Fruit fly (Drosophila melanogaster) whole organism, embryonic: ENCODE measurements around the gene CG5050.

ENCODE experiments used
- Atf6 ChIP-seq: fragments of 200-800 bp; sonication (Bioruptor generic); IDR thresholded peaks from 2 replicates; pipeline ENCODE4 v1.3.6; 2022; ENCODE audit warnings: missing biosample characterization, missing genetic modification characterization
- BtbVII ChIP-seq: fragments of 200-800 bp; sonication (Bioruptor generic); optimal IDR thresholded peaks from 3 replicates; lab custom pipeline; 2017; ENCODE audit warnings: missing biosample characterization, mild to moderate bottlenecking, missing genetic modification characterization
- CG10366 ChIP-seq: fragments of 200-800 bp; sonication (Bioruptor generic); IDR thresholded peaks from 2 replicates; pipeline ENCODE4 v1.3.6; 2022; ENCODE audit warnings: missing biosample characterization, missing genetic modification characterization
- CG12155 ChIP-seq: fragments of 200-800 bp; sonication (Bioruptor generic); optimal IDR thresholded peaks from 3 replicates; lab custom pipeline; 2016; ENCODE audit warnings: missing biosample characterization, missing genetic modification characterization
- CG12942 ChIP-seq: fragments of 200-800 bp; sonication (Bioruptor generic); optimal IDR thresholded peaks from 3 replicates; lab custom pipeline; 2016; ENCODE audit warnings: missing biosample characterization, missing genetic modification characterization
- CG13123 ChIP-seq: fragments of 200-800 bp; sonication (Bioruptor generic); optimal IDR thresholded peaks from 2 replicates; lab custom pipeline; 2016; ENCODE audit warnings: missing biosample characterization, missing genetic modification characterization
- CG13894 ChIP-seq: fragments of 200-800 bp; sonication (Bioruptor generic); optimal IDR thresholded peaks from 3 replicates; lab custom pipeline; 2018; ENCODE audit warnings: missing biosample characterization, mild to moderate bottlenecking, missing genetic modification characterization, moderate library complexity
- CG15269 ChIP-seq: fragments of 200-800 bp; sonication (Bioruptor generic); optimal IDR thresholded peaks from 2 replicates; lab custom pipeline; 2018; ENCODE audit warnings: missing biosample characterization, mild to moderate bottlenecking, missing genetic modification characterization, moderate library complexity
- CG15601 ChIP-seq: fragments of 200-800 bp; sonication (Bioruptor generic); optimal IDR thresholded peaks from 3 replicates; lab custom pipeline; 2019; ENCODE audit warnings: missing biosample characterization, mild to moderate bottlenecking, missing genetic modification characterization, moderate library complexity
- CG1603 ChIP-seq: fragments of 200-800 bp; sonication (Bioruptor generic); optimal IDR thresholded peaks from 2 replicates; lab custom pipeline; 2019; ENCODE audit warnings: missing biosample characterization, mild to moderate bottlenecking, missing genetic modification characterization, moderate library complexity
- CG17186 ChIP-seq: fragments of 200-800 bp; sonication (Bioruptor generic); optimal IDR thresholded peaks from 3 replicates; lab custom pipeline; 2017; ENCODE audit warnings: missing biosample characterization, missing genetic modification reagents, missing genetic modification characterization
- CG17829 ChIP-seq: fragments of 200-800 bp; optimal IDR thresholded peaks from 2 replicates; lab custom pipeline; 2019; ENCODE audit warnings: missing biosample characterization, mild to moderate bottlenecking, missing genetic modification characterization, moderate library complexity
- CG18599 ChIP-seq: fragments of 200-800 bp; sonication (Bioruptor generic); optimal IDR thresholded peaks from 3 replicates; lab custom pipeline; 2017; ENCODE audit warnings: missing biosample characterization, missing genetic modification characterization, mild to moderate bottlenecking, moderate library complexity, missing genetic modification reagents
- CG32532 ChIP-seq: fragments of 200-800 bp; sonication (Bioruptor generic); IDR thresholded peaks from 2 replicates; pipeline ENCODE4 v1.3.6; 2022; ENCODE audit warnings: missing biosample characterization, missing genetic modification characterization
- CG42726 ChIP-seq: fragments of 200-800 bp; sonication (Bioruptor generic); IDR thresholded peaks from 2 replicates; pipeline ENCODE4 v1.3.6; 2022; ENCODE audit warnings: missing biosample characterization, missing genetic modification characterization; ENCODE audit not compliant: partially characterized antibody
- CG4424 ChIP-seq: fragments of 200-800 bp; sonication (Bioruptor generic); optimal IDR thresholded peaks from 3 replicates; lab custom pipeline; 2016; ENCODE audit warnings: missing biosample characterization, missing genetic modification characterization
- CG5245 ChIP-seq: fragments of 200-800 bp; sonication (Bioruptor generic); optimal IDR thresholded peaks from 3 replicates; lab custom pipeline; 2016; ENCODE audit warnings: missing biosample characterization, missing genetic modification characterization
- CG6254 ChIP-seq: fragments of 200-800 bp; sonication (Bioruptor generic); optimal IDR thresholded peaks from 3 replicates; lab custom pipeline; 2017; ENCODE audit warnings: mild to moderate bottlenecking, missing biosample characterization, missing genetic modification reagents, missing genetic modification characterization
- CG6791 ChIP-seq: fragments of 200-800 bp; sonication (Bioruptor generic); IDR thresholded peaks from 3 replicates; pipeline ENCODE4 v1.3.6; 2022; ENCODE audit warnings: missing biosample characterization, missing genetic modification characterization; ENCODE audit not compliant: partially characterized antibody
- CG9797 ChIP-seq: fragments of 200-800 bp; sonication (Bioruptor generic); optimal IDR thresholded peaks from 3 replicates; lab custom pipeline; 2018; ENCODE audit warnings: missing biosample characterization, mild to moderate bottlenecking, missing genetic modification characterization
- CTCF ChIP-seq: fragments of 200-800 bp; sonication (Bioruptor generic); optimal IDR thresholded peaks from 2 replicates; lab custom pipeline; 2017; ENCODE audit warnings: missing biosample characterization, mild to moderate bottlenecking, missing genetic modification characterization, moderate library complexity
- Deaf1 ChIP-seq: fragments of 200-800 bp; optimal IDR thresholded peaks from 3 replicates; lab custom pipeline; 2019; ENCODE audit warnings: missing biosample characterization, mild to moderate bottlenecking, missing genetic modification characterization, moderate library complexity
- Dll ChIP-seq: fragments of 200-800 bp; sonication (Bioruptor generic); IDR thresholded peaks from 4 replicates; pipeline ENCODE4 v1.3.6; 2022; ENCODE audit warnings: missing biosample characterization, missing genetic modification characterization; ENCODE audit not compliant: partially characterized antibody
- E2f2 ChIP-seq: fragments of 200-800 bp; sonication (Bioruptor generic); IDR thresholded peaks from 2 replicates; pipeline ENCODE4 v1.3.6; 2022; ENCODE audit warnings: missing biosample characterization, missing genetic modification characterization
- Ets97D ChIP-seq: fragments of 200-800 bp; sonication (Bioruptor generic); optimal IDR thresholded peaks from 3 replicates; lab custom pipeline; 2016; ENCODE audit warnings: missing biosample characterization, missing genetic modification characterization
- HLH4C ChIP-seq: fragments of 200-800 bp; sonication (Bioruptor generic); IDR thresholded peaks from 3 replicates; pipeline ENCODE4 v1.3.6; 2022; ENCODE audit warnings: missing biosample characterization, missing genetic modification characterization; ENCODE audit not compliant: partially characterized antibody
- HmgZ ChIP-seq: fragments of 200-800 bp; sonication (Bioruptor generic); optimal IDR thresholded peaks from 2 replicates; lab custom pipeline; 2018; ENCODE audit warnings: missing biosample characterization, mild to moderate bottlenecking, missing genetic modification characterization
- Hmr ChIP-seq: fragments of 200-800 bp; sonication (Bioruptor generic); optimal IDR thresholded peaks from 3 replicates; lab custom pipeline; 2017; ENCODE audit warnings: mild to moderate bottlenecking, missing biosample characterization, missing genetic modification reagents, missing genetic modification characterization
- PHDP ChIP-seq: fragments of 200-800 bp; sonication (Bioruptor generic); optimal IDR thresholded peaks from 3 replicates; lab custom pipeline; 2018; ENCODE audit warnings: missing biosample characterization, mild to moderate bottlenecking, missing genetic modification characterization, moderate library complexity
- Ravus ChIP-seq: fragments of 200-800 bp; sonication (Bioruptor generic); IDR thresholded peaks from 2 replicates; pipeline ENCODE4 v1.3.6; 2022; ENCODE audit warnings: missing biosample characterization, missing genetic modification characterization
- Side ChIP-seq: fragments of 200-800 bp; sonication (Bioruptor generic); optimal IDR thresholded peaks from 2 replicates; lab custom pipeline; 2016; ENCODE audit warnings: missing biosample characterization, missing genetic modification characterization
- Ssrp ChIP-seq: fragments of 200-800 bp; sonication (Bioruptor generic); optimal IDR thresholded peaks from 2 replicates; lab custom pipeline; 2018; ENCODE audit warnings: missing biosample characterization, mild to moderate bottlenecking, missing genetic modification characterization, moderate library complexity
- Stat92E ChIP-seq, 3 experiments: fragments of >200 bp in 2 of 3; fragments of 200-800 bp in 1 of 3; sonication (Bioruptor generic) in 1 of 3; optimal IDR thresholded peaks; 2 replicates each; lab custom pipeline; 2017 to 2019; ENCODE audit warnings: missing biosample characterization in 3 of 3, missing genetic modification characterization in 3 of 3, mild to moderate bottlenecking in 1 of 3, moderate library complexity in 1 of 3
- ewg ChIP-seq: fragments of 200-800 bp; sonication (Bioruptor generic); optimal IDR thresholded peaks from 3 replicates; lab custom pipeline; 2017; ENCODE audit warnings: mild to moderate bottlenecking, missing biosample characterization, missing genetic modification reagents, missing genetic modification characterization
- exex ChIP-seq: fragments of 200-800 bp; sonication (Bioruptor generic); optimal IDR thresholded peaks from 4 replicates; lab custom pipeline; 2018; ENCODE audit warnings: missing biosample characterization, mild to moderate bottlenecking, missing genetic modification characterization, moderate library complexity
- eyg ChIP-seq: fragments of 200-800 bp; sonication (Bioruptor generic); optimal IDR thresholded peaks from 3 replicates; lab custom pipeline; 2016; ENCODE audit warnings: missing biosample characterization, missing genetic modification characterization
- grau ChIP-seq: fragments of 200-800 bp; optimal IDR thresholded peaks from 3 replicates; lab custom pipeline; 2019; ENCODE audit warnings: missing biosample characterization, mild to moderate bottlenecking, missing genetic modification characterization, moderate library complexity
- grn ChIP-seq: fragments of 200-800 bp; sonication (Bioruptor generic); optimal IDR thresholded peaks from 3 replicates; lab custom pipeline; 2017; ENCODE audit warnings: missing biosample characterization, missing genetic modification characterization
- hkb ChIP-seq, 2 experiments: fragments of 200-800 bp in 1 of 2; fragments of >200 bp in 1 of 2; sonication (Bioruptor generic) in 1 of 2; IDR thresholded peaks in 1 of 2; optimal IDR thresholded peaks in 1 of 2; 2 replicates each; pipeline versions ENCODE4 v1.3.6 to Lab custom; 2017 to 2022; ENCODE audit warnings: missing biosample characterization in 1 of 2, missing genetic modification characterization in 1 of 2
- inv ChIP-seq: fragments of 200-800 bp; sonication (Bioruptor generic); IDR thresholded peaks from 2 replicates; pipeline ENCODE4 v1.3.6; 2022; ENCODE audit warnings: missing biosample characterization, missing genetic modification characterization; ENCODE audit not compliant: partially characterized antibody
- onecut ChIP-seq: fragments of 200-800 bp; sonication (Bioruptor generic); IDR thresholded peaks from 2 replicates; pipeline ENCODE4 v1.3.6; 2022; ENCODE audit warnings: missing biosample characterization, missing genetic modification characterization
- repo ChIP-seq: fragments of 200-800 bp; sonication (Bioruptor generic); optimal IDR thresholded peaks from 2 replicates; lab custom pipeline; 2016; ENCODE audit warnings: missing biosample characterization, missing genetic modification characterization
- sens ChIP-seq: fragments of 200-800 bp; sonication (Bioruptor generic); peaks from one replicate; lab custom pipeline; 2016; ENCODE audit warnings: missing biosample characterization, missing genetic modification characterization
- ssp ChIP-seq: fragments of 200-800 bp; sonication (Bioruptor generic); IDR thresholded peaks from 2 replicates; pipeline ENCODE4 v1.3.6; 2022; ENCODE audit warnings: missing biosample characterization, missing genetic modification characterization
- ttk ChIP-seq: fragments of 200-800 bp; sonication (Bioruptor generic); IDR thresholded peaks from 2 replicates; pipeline ENCODE4 v2.1.2; 2022; ENCODE audit warnings: missing biosample characterization, missing genetic modification characterization
- vnd ChIP-seq: fragments of 200-800 bp; sonication (Bioruptor generic); IDR thresholded peaks from 3 replicates; pipeline ENCODE4 v1.3.6; 2022; ENCODE audit warnings: missing biosample characterization, missing genetic modification characterization; ENCODE audit not compliant: partially characterized antibody
- z ChIP-seq: fragments of 200-800 bp; sonication (Bioruptor generic); IDR thresholded peaks from 3 replicates; pipeline ENCODE4 v1.3.6; 2022; ENCODE audit warnings: missing biosample characterization, missing genetic modification characterization

The CG5050 gene

DNA sequence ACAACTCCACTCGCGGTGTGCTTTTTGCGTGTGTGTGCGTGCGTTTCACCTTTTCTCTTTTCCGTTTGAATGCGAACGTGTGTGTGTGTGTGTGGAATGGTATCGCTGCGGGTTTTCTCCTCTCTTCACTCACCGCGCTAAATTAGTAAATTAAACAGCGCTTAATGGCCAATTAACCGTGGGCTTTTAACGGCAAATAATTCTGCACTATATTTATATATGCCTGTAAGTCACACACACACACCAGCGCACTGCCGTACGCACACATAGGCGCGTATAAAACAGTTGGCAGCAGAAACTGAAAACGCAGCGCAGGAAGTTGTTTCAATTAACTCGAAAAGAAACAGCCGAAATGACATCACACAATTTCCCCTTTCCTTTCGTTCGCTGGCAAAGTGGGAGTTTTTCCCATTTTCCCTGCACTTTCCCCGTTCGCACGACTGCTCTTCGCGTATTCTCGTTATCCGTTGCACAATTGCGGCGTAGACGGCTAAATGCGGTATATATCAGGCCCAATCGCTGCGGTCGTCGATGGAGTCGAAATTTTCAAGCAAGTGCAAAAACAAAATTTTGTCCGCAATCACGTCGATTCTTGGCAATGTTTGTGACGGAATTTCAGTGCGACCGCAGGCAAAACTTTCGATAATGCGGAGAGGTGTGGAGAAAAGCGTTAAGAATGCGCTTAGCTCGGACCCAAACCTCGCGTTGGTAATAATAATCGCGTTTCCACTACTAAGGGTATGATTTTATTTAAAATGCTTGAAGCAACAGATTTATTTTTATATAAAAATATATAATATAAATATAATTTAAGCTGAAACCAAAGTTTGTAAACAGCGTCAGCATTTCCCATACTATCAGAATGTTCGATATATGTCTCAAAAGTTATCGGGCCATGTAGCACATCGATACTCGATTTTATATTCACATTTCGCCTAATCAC is 20.1 kb downstream of the CG5050 start, which contains the start of gene BicD (continued):
- TF ChIP-seq hkb (optimal IDR thresholded peaks at IDR 0.05; lab: Kevin White, UChicago): no peak
- TF ChIP-seq hkb (GFP tag; IDR thresholded peaks at IDR 0.05; lab: Robert Waterston, UW): peak; percentile 39
- TF ChIP-seq Hmr (GFP tag; lab: Kevin White, UChicago): peak; percentile 72
- peak; percentile 77 for TF ChIP-seq CG17186 (GFP tag; lab: Kevin White, UChicago)
- no peak for TF ChIP-seq CG4424
- no peak for TF ChIP-seq z (GFP tag; lab: Robert Waterston, UW)
- TF ChIP-seq CG13894 (tag; lab: Kevin White, UChicago): peak; percentile 51
- TF ChIP-seq Side: no peak
- TF ChIP-seq CG12942: no peak
- TF ChIP-seq CG17829: peak; percentile 68
- no peak for TF ChIP-seq Ssrp (tag; lab: Kevin White, UChicago)
- TF ChIP-seq CG18599 (GFP tag; lab: Kevin White, UChicago): peak; percentile 26
- peak; percentile 36 for TF ChIP-seq BtbVII (GFP tag; lab: Kevin White, UChicago)
- peak; percentile 94 for TF ChIP-seq exex (tag; lab: Kevin White, UChicago)
- peak; percentile 71 for TF ChIP-seq ssp (GFP tag; lab: Robert Waterston, UW)
- peak; percentile 35 for TF ChIP-seq CG1603 (tag; lab: Kevin White, UChicago)
- TF ChIP-seq CG9797 (GFP tag; lab: Kevin White, UChicago): peak; percentile 80
- no peak for TF ChIP-seq CG15269 (tag; lab: Kevin White, UChicago)
- TF ChIP-seq sens (GFP tag; lab: Kevin White, UChicago): peak; percentile 37
- peak; percentile 68 for TF ChIP-seq CG15601 (tag; lab: Kevin White, UChicago)
- 0 out of 2 replicates have a peak, but pooled peaks have one; percentile 4 for TF ChIP-seq onecut
- peak; percentile 73 for TF ChIP-seq HmgZ (tag; lab: Kevin White, UChicago)
- TF ChIP-seq E2f2 (GFP tag; lab: Robert Waterston, UW): peak; percentile 41; the same call in 1 of the 2 replicates
- peak; percentile 34 for TF ChIP-seq Deaf1 (tag; lab: Kevin White, UChicago)
- no peak for TF ChIP-seq eyg (GFP tag; lab: Kevin White, UChicago)
- peak; percentile 52; the same call in 2 of the 3 replicates for TF ChIP-seq vnd
- TF ChIP-seq Stat92E (GFP tag; optimal IDR thresholded peaks at IDR 0.05; lab: Kevin White, UChicago): peak in 1 of 3 experiments; percentile 17
- no peak for TF ChIP-seq ttk (GFP tag; lab: Robert Waterston, UW)
- TF ChIP-seq CG42726 (GFP tag; lab: Robert Waterston, UW): peak; percentile 35; the same call in 1 of the 2 replicates
- no peak for TF ChIP-seq CG5245
- TF ChIP-seq inv: peak; percentile 54
- TF ChIP-seq Atf6: peak; percentile 17; the same call in 1 of the 2 replicates
- no peak for TF ChIP-seq ewg
- TF ChIP-seq CG6254 (GFP tag; lab: Kevin White, UChicago): peak; percentile 7
- 0 out of 2 replicates have a peak, but pooled peaks have one; percentile 8 for TF ChIP-seq CG10366
- no peak for TF ChIP-seq grn (GFP tag; lab: Kevin White, UChicago)
- TF ChIP-seq grau (tag; lab: Kevin White, UChicago): peak; percentile 20
- peak; percentile 80 for TF ChIP-seq HLH4C (GFP tag; lab: Robert Waterston, UW)
- no peak for TF ChIP-seq Ravus
- TF ChIP-seq PHDP (tag; lab: Kevin White, UChicago): peak; percentile 5
- TF ChIP-seq CTCF (GFP tag; lab: Kevin White, UChicago): peak; percentile 54
- peak; percentile 78 for TF ChIP-seq Dll (GFP tag; lab: Robert Waterston, UW)
- no peak for TF ChIP-seq CG32532 (GFP tag; lab: Robert Waterston, UW)
- peak; percentile 32 for TF ChIP-seq Ets97D (GFP tag; lab: Kevin White, UChicago)
- no peak for TF ChIP-seq repo (GFP tag; lab: Kevin White, UChicago)
- TF ChIP-seq CG13123 (GFP tag; lab: Kevin White, UChicago): no peak
- TF ChIP-seq CG6791 (GFP tag; lab: Robert Waterston, UW): peak; percentile 63; the same call in 1 of the 3 replicates
- no peak for TF ChIP-seq CG12155 (GFP tag; lab: Kevin White, UChicago)
